Worm (Caenorhabditis elegans): Measurements from ENCODE around the gene C27D6.1.
A peak's percentile ranks its signal among the peaks of the same experiment; 100 is the strongest.

C27D6.1 gene

DNA sequence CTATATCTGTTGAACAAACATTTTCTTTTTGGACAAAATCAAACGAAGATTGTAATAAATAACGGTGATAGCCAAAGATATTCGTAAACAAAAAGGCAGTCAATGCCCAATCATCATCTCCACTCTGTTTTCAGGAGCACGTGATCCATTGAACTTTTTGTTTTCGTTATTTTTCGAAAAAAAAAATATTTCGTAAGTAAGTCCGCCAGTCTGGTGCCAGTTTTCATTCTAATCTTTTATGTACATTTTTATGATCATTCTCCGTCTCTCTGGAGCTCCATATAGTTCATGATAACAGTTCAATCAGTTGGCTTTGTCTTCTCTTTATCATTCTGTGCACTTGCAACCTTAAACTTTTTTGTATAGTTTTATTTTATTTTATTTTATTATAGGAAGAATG, 30.4 kb downstream of the C27D6.1 start, which contains the start of gene ampd-1 (continued):
- TF ChIP-seq ceh-8 (GFP tag; optimal IDR thresholded peaks at IDR 0.05) (no peak), mef-2 (tag; optimal IDR thresholded peaks at IDR 0.05) (no peak), C34B4.2 (tag; optimal IDR thresholded peaks at IDR 0.05) (no peak), nhr-77 (tag; optimal IDR thresholded peaks at IDR 0.05) (no peak), ces-1 (GFP tag; optimal IDR thresholded peaks at IDR 0.05) (no peak), nhr-71 (tag; optimal IDR thresholded peaks at IDR 0.05) (peak; percentile 45), unc-86 (tag; optimal IDR thresholded peaks at IDR 0.05) (no peak), mab-9 (GFP tag; IDR thresholded peaks at IDR 0.05) (no peak), elt-2 (tag; optimal IDR thresholded peaks at IDR 0.05) (peak; percentile 89), snu-23 (GFP tag; optimal IDR thresholded peaks at IDR 0.05) (peak; percentile 27), blmp-1 (tag; optimal IDR thresholded peaks at IDR 0.05) (no peak), pag-3 (tag; optimal IDR thresholded peaks at IDR 0.05; ENCODE audit: borderline replicate concordance, insufficient read depth) (no peak), hlh-4 (tag; optimal IDR thresholded peaks at IDR 0.05) (no peak), lin-13 (GFP tag; optimal IDR thresholded peaks at IDR 0.05) (no peak), efl-3 (GFP tag; optimal IDR thresholded peaks at IDR 0.05) (no peak), nhr-11 (tag; optimal IDR thresholded peaks at IDR 0.05) (no peak), nhr-85 (tag) (no peak), unc-130 (tag; optimal IDR thresholded peaks at IDR 0.05) (no peak), hpl-2 (GFP tag; optimal IDR thresholded peaks at IDR 0.05) (no peak), isw-1 (GFP tag; IDR thresholded peaks at IDR 0.05) (no peak), ztf-4 (tag; optimal IDR thresholded peaks at IDR 0.05) (no peak), nhr-90 (tag; optimal IDR thresholded peaks at IDR 0.05; ENCODE audit: poor library complexity) (peak; percentile 1), swsn-7 (tag; optimal IDR thresholded peaks at IDR 0.05) (no peak), unc-30 (tag; optimal IDR thresholded peaks at IDR 0.05) (no peak), F16B12.6 (tag; optimal IDR thresholded peaks at IDR 0.05) (no peak), pax-3 (tag; optimal IDR thresholded peaks at IDR 0.05) (no peak), vab-15 (tag; optimal IDR thresholded peaks at IDR 0.05) (no peak), pqm-1 (tag; optimal IDR thresholded peaks at IDR 0.05) (no peak), tlp-1 (tag; optimal IDR thresholded peaks at IDR 0.05) (no peak), tbx-2 (tag; optimal IDR thresholded peaks at IDR 0.05) (no peak)

- TF ChIP-seq elt-2 (tag; optimal IDR thresholded peaks at IDR 0.05) = peak; percentile 36
- no peak for TF ChIP-seq pag-3 (tag; optimal IDR thresholded peaks at IDR 0.05; ENCODE audit: borderline replicate concordance, insufficient read depth)
- no peak for TF ChIP-seq efl-1 (optimal IDR thresholded peaks at IDR 0.05)
- peak in 1 of 2 experiments; percentile 86 for TF ChIP-seq efl-1 (GFP tag; optimal IDR thresholded peaks at IDR 0.05 in 1 of 2)
- TF ChIP-seq zag-1 (tag; optimal IDR thresholded peaks at IDR 0.05) = no peak
Observed at ce11 chrII:5205286-5205685, 32.7 kb downstream of the C27D6.1 start.

DNA sequence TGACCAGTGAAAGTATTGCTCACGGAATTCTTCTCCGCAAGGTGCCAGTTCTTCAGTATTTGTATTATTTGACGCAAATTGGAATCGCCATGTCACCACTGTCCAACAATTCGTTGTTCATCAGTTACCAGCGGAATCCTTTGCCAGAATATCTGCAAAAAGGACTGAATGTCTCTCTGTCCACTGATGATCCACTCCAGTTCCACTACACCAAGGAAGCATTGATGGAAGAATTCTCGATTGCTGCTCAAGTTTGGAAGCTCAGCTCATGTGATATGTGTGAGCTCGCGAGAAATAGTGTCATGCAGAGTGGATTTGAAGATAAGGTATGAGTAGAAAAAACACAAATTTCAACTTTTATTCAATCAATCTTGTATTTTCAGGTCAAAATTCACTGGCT, 36.6 kb downstream of the C27D6.1 start:
- TF ChIP-seq efl-1 (optimal IDR thresholded peaks at IDR 0.05) = no peak
- peak in 1 of 2 experiments; percentile 61 for TF ChIP-seq efl-1 (GFP tag; optimal IDR thresholded peaks at IDR 0.05 in 1 of 2)
- TF ChIP-seq ceh-88 (GFP tag; IDR thresholded peaks at IDR 0.05) = no peak

- TF ChIP-seq ceh-63 (GFP tag; optimal IDR thresholded peaks at IDR 0.05) (no peak), nhr-20 (tag; optimal IDR thresholded peaks at IDR 0.05) (peak; percentile 56), lin-39 (tag; optimal IDR thresholded peaks at IDR 0.05) (no peak), blmp-1 (tag; optimal IDR thresholded peaks at IDR 0.05) (peak; percentile 10), nhr-28 (tag; optimal IDR thresholded peaks at IDR 0.05) (no peak), egl-27 (tag; optimal IDR thresholded peaks at IDR 0.05) (no peak), C16A3.4 (tag; optimal IDR thresholded peaks at IDR 0.05) (peak; percentile 15), lin-14 (GFP tag; optimal IDR thresholded peaks at IDR 0.05) (peak; percentile 50), nhr-85 (tag) (peak; percentile 90), sptf-1 (tag; optimal IDR thresholded peaks at IDR 0.05) (no peak), ceh-88 (GFP tag; IDR thresholded peaks at IDR 0.05) (no peak), C34B4.2 (tag; optimal IDR thresholded peaks at IDR 0.05) (no peak), snu-23 (GFP tag; optimal IDR thresholded peaks at IDR 0.05) (peak; percentile 27), zag-1 (tag; optimal IDR thresholded peaks at IDR 0.05) (no peak), isw-1 (GFP tag; IDR thresholded peaks at IDR 0.05) (no peak), hpl-2 (GFP tag; optimal IDR thresholded peaks at IDR 0.05) (no peak), lsy-2 (tag; optimal IDR thresholded peaks at IDR 0.05) (peak in 1 of 2 experiments; percentile 14), ceh-90 (tag; optimal IDR thresholded peaks at IDR 0.05) (no peak), pax-3 (tag; optimal IDR thresholded peaks at IDR 0.05) (no peak), mep-1 (tag; optimal IDR thresholded peaks at IDR 0.05) (peak; percentile 11), dpl-1 (GFP tag; optimal IDR thresholded peaks at IDR 0.05) (no peak), mab-9 (GFP tag; IDR thresholded peaks at IDR 0.05) (no peak), unc-86 (tag; optimal IDR thresholded peaks at IDR 0.05) (no peak), swsn-7 (tag; optimal IDR thresholded peaks at IDR 0.05) (no peak), unc-130 (tag; optimal IDR thresholded peaks at IDR 0.05) (no peak), lin-35 (GFP tag; optimal IDR thresholded peaks at IDR 0.05) (no peak)
Observed at ce11 chrII:5210830-5211229, 38.3 kb downstream of the C27D6.1 start, which contains the start of gene C34F11.8. Gene C34F11.8 (minus strand): TSS chrII:5210964.

Data from whole organism, L1 larva.